Fruit fly (Drosophila melanogaster): ENCODE data around the gene TfIIA-L.
A peak's percentile ranks its signal among the peaks of the same experiment; 100 is the strongest.

Gene TfIIA-L

DNA sequence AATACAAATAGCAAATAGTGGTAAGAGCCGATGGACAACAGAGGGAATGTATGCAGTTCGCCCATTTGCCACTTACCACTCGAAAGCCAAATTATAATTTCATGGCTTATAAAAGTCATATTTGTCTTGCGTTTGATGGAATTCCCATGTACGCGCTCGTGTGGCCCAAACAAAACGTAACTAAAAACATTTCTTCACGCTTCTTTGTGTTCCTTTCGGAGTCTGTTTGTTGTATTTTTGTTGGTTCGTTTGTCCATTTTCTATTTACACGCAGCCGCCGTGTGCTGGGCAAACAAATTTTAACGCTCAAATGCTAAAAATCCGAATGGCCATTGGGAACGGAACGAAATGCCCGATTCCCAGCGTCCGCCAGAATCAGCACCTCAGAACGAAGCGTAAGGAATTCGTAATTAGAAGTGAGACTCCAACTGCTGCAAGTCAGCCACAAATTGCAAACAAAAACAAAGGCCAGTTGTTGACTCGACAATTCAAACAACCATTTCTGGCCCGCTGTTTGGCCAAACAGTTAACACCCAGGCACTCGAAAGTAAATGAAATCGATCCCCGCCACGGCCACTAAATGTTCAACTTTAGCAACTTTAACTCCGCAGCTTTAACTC is 42.1 kb upstream of the TfIIA-L start (continued):
- TF ChIP-seq insv (GFP tag; optimal IDR thresholded peaks at IDR 0.05), result no peak
- TF ChIP-seq CG34224 (GFP tag; IDR thresholded peaks at IDR 0.05; ENCODE audit: partially characterized antibody), result no peak
- TF ChIP-seq nmo (GFP tag; optimal IDR thresholded peaks at IDR 0.05), result no peak
- TF ChIP-seq chif (GFP tag; optimal IDR thresholded peaks at IDR 0.05), result peak in 1 of 2 experiments; percentile 15
- no peak for TF ChIP-seq Atf6 (GFP tag; IDR thresholded peaks at IDR 0.05)
- peak; percentile 68 for TF ChIP-seq CG2678 (tag; optimal IDR thresholded peaks at IDR 0.05)
- no peak for TF ChIP-seq abd-A (tag; optimal IDR thresholded peaks at IDR 0.05)
- peak; percentile 56 for TF ChIP-seq org-1 (GFP tag; optimal IDR thresholded peaks at IDR 0.05)
- no peak for TF ChIP-seq D (optimal IDR thresholded peaks at IDR 0.05)
- TF ChIP-seq D (GFP tag; optimal IDR thresholded peaks at IDR 0.05), result peak; percentile 70
- peak; percentile 40 for TF ChIP-seq nerfin-1 (tag; optimal IDR thresholded peaks at IDR 0.05)
- TF ChIP-seq CG8359 (GFP tag; optimal IDR thresholded peaks at IDR 0.05; ENCODE audit: borderline replicate concordance), result peak; percentile 42
- TF ChIP-seq fd96Cb (tag; optimal IDR thresholded peaks at IDR 0.05), result peak; percentile 0
- TF ChIP-seq Awh (GFP tag; IDR thresholded peaks at IDR 0.05), result peak; percentile 84
- peak; percentile 76; the same call in 2 of the 3 replicates for TF ChIP-seq otp (GFP tag; IDR thresholded peaks at IDR 0.05)
- TF ChIP-seq al (GFP tag; IDR thresholded peaks at IDR 0.05), result peak; percentile 31; the same call in 1 of the 2 replicates
- no peak for TF ChIP-seq Dfd (GFP tag; optimal IDR thresholded peaks at IDR 0.05)
- TF ChIP-seq gcm2 (GFP tag; optimal IDR thresholded peaks at IDR 0.05), result no peak
- peak; percentile 21 for TF ChIP-seq repo (GFP tag; optimal IDR thresholded peaks at IDR 0.05)
- TF ChIP-seq Ravus (GFP tag; IDR thresholded peaks at IDR 0.05), result no peak
- TF ChIP-seq vvl (GFP tag; IDR thresholded peaks at IDR 0.05), result no peak
- TF ChIP-seq dati (GFP tag; IDR thresholded peaks at IDR 0.05), result no peak
- no peak for TF ChIP-seq Fer2 (tag; optimal IDR thresholded peaks at IDR 0.05)
- peak; percentile 38 for TF ChIP-seq tup (GFP tag; optimal IDR thresholded peaks at IDR 0.05)
- TF ChIP-seq CG14965 (GFP tag; optimal IDR thresholded peaks at IDR 0.05; ENCODE audit: borderline replicate concordance), result no peak
- no peak for TF ChIP-seq CG9215 (GFP tag; IDR thresholded peaks at IDR 0.05)
- peak; percentile 63; the same call in 1 of the 2 replicates for TF ChIP-seq sim (GFP tag; IDR thresholded peaks at IDR 0.05)
- no peak for TF ChIP-seq Drgx (GFP tag; IDR thresholded peaks at IDR 0.05)
- peak; percentile 79 for TF ChIP-seq ATbp (GFP tag; optimal IDR thresholded peaks at IDR 0.05)
- peak; percentile 17 for TF ChIP-seq kah (GFP tag; optimal IDR thresholded peaks at IDR 0.05)
- no peak for TF ChIP-seq CG30431 (GFP tag; optimal IDR thresholded peaks at IDR 0.05)
- peak; percentile 32 for TF ChIP-seq CG7745 (tag; optimal IDR thresholded peaks at IDR 0.05)
- no peak for TF ChIP-seq CG11093 (GFP tag; IDR thresholded peaks at IDR 0.05)
- peak; percentile 46 for TF ChIP-seq MTF-1 (GFP tag; optimal IDR thresholded peaks at IDR 0.05; ENCODE audit: borderline replicate concordance)
- no peak for TF ChIP-seq CG10274 (GFP tag; optimal IDR thresholded peaks at IDR 0.05)
- peak; percentile 34 for TF ChIP-seq fd64A (GFP tag; optimal IDR thresholded peaks at IDR 0.05)
- peak; percentile 22 for TF ChIP-seq CG13296 (GFP tag; optimal IDR thresholded peaks at IDR 0.05)
- TF ChIP-seq Antp (GFP tag; optimal IDR thresholded peaks at IDR 0.05), result peak; percentile 1
- TF ChIP-seq NK7.1 (GFP tag; optimal IDR thresholded peaks at IDR 0.05), result peak; percentile 27
- no peak for TF ChIP-seq corto (GFP tag; optimal IDR thresholded peaks at IDR 0.05)
- TF ChIP-seq Eip74EF (GFP tag; optimal IDR thresholded peaks at IDR 0.05), result no peak
- TF ChIP-seq D19A (tag; optimal IDR thresholded peaks at IDR 0.05), result no peak
- TF ChIP-seq CG17912 (GFP tag; optimal IDR thresholded peaks at IDR 0.05), result no peak
- peak; percentile 69 for TF ChIP-seq ara (GFP tag; IDR thresholded peaks at IDR 0.05)
- peak; percentile 18 for TF ChIP-seq CG14710 (tag; optimal IDR thresholded peaks at IDR 0.05)
- peak; percentile 22; the same call in 1 of the 2 replicates for TF ChIP-seq CG4404 (GFP tag; IDR thresholded peaks at IDR 0.05)
- no peak for TF ChIP-seq tx (GFP tag; optimal IDR thresholded peaks at IDR 0.05)
- peak; percentile 6 for TF ChIP-seq CG12391 (tag; optimal IDR thresholded peaks at IDR 0.05)
- TF ChIP-seq CG4328 (GFP tag; optimal IDR thresholded peaks at IDR 0.05), result peak; percentile 57

Measured in whole organism, embryonic.